Worm (Caenorhabditis elegans) whole organism, L4 larva: ENCODE results near the gene tre-3.

Experiments used
- Y5F2A.4 ChIP-seq: fragments of 200-800 bp; sonication (Bioruptor generic); optimal IDR thresholded peaks from 2 replicates; lab custom pipeline; 2018; ENCODE audit warnings: mild to moderate bottlenecking, missing genetic modification characterization, missing compliant biosample characterization
- ceh-32 ChIP-seq: sonication (generic microtip); optimal IDR thresholded peaks from 2 replicates; lab custom pipeline; 2016; ENCODE audit warnings: mild to moderate bottlenecking, missing genetic modification characterization, missing compliant biosample characterization; ENCODE audit not compliant: poor library complexity
- egl-27 ChIP-seq: sonication (generic microtip); optimal IDR thresholded peaks from 3 replicates; lab custom pipeline; 2017; ENCODE audit warnings: missing biosample characterization, missing genetic modification reagents, missing genetic modification characterization
- mdl-1 ChIP-seq, 2 experiments: fragments of 150-350 bp in 1 of 2; sonication (generic microtip) in 1 of 2; optimal IDR thresholded peaks; 2 replicates each; lab custom pipeline; 2014 to 2017; ENCODE audit warnings: missing biosample characterization in 2 of 2, missing genetic modification characterization in 2 of 2
- nhr-111 ChIP-seq: fragments of 200-800 bp; sonication (Bioruptor generic); optimal IDR thresholded peaks from 2 replicates; lab custom pipeline; 2018; ENCODE audit warnings: mild to moderate bottlenecking, missing genetic modification characterization, missing compliant biosample characterization
- pha-4 ChIP-seq, 2 experiments: fragments of 150-350 bp in 1 of 2; fragments of 200-800 bp in 1 of 2; sonication (Bioruptor generic) in 1 of 2; IDR thresholded peaks in 1 of 2; optimal IDR thresholded peaks in 1 of 2; 2 replicates each; pipeline versions ENCODE4 v1.3.6 to Lab custom; 2014 to 2022; ENCODE audit warnings: missing genetic modification characterization in 2 of 2, missing genetic modification reagents in 2 of 2, missing biosample characterization in 1 of 2, missing compliant biosample characterization in 1 of 2
- unc-62 ChIP-seq, 3 experiments: fragments of 150-350 bp in 1 of 3; sonication (generic microtip); optimal IDR thresholded peaks in 2 of 3; peaks in 1 of 3; 1 replicate in 1 of 3; 2 replicates in 2 of 3; lab custom pipeline; 2014 to 2017; ENCODE audit warnings: missing biosample characterization in 3 of 3, missing genetic modification characterization in 3 of 3, missing genetic modification reagents in 3 of 3, missing genotype in 1 of 3

DNA sequence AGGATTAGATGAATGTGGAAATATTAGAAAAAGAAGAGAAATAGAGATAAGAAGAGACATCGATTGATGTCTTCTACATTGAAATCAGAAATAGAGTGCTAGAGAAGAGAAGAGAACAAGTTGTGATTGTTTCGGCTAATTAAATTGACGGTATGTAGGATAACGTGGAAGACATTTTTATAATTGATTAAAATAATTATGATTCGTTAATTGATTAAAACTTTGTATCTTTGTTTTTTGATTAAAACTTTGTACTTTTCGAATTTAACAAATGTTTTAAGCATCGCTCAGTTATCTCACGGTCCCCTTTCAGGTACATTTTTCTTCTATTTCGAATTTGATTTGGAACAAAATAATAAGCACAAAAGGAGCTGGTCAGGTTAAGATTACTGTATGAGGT lies 43.2 kb downstream of the tre-3 start, which contains the start of gene lgc-44:
- TF ChIP-seq nhr-111 (GFP tag; lab: Kevin White, UChicago) (no peak), ceh-32 (tag; lab: Kevin White, UChicago) (no peak), mdl-1 (tag; optimal IDR thresholded peaks at IDR 0.05; lab: Kevin White, UChicago) (no peak), Y5F2A.4 (GFP tag; lab: Kevin White, UChicago) (no peak), pha-4 (GFP tag; IDR thresholded peaks at IDR 0.05; lab: Robert Waterston, UW) (no peak), pha-4 (tag; optimal IDR thresholded peaks at IDR 0.05; lab: Kevin White, UChicago) (no peak), unc-62 (GFP tag; optimal IDR thresholded peaks at IDR 0.05 in 1 of 2; lab: Kevin White, UChicago) (no peak), unc-62 (tag; optimal IDR thresholded peaks at IDR 0.05; lab: Kevin White, UChicago) (no peak), egl-27 (tag; lab: Kevin White, UChicago) (no peak)
